Worm (Caenorhabditis elegans) whole organism, young adult: Measurements from ENCODE around the gene nlp-21.

ENCODE experiments used
- C06A6.2 ChIP-seq: fragments of 200-800 bp; sonication (Bioruptor generic); conservative IDR thresholded peaks from 2 replicates; pipeline ENCODE4 v1.3.6; 2022; ENCODE audit warnings: missing genetic modification characterization, missing compliant biosample characterization
- Y67H2A.10 ChIP-seq: fragments of 200-800 bp; sonication (Bioruptor generic); conservative IDR thresholded peaks from 2 replicates; pipeline ENCODE4 v1.3.6; 2022; ENCODE audit warnings: missing genetic modification reagents, missing genetic modification characterization, missing compliant biosample characterization
- ZK185.1 ChIP-seq: sonication (generic microtip); optimal IDR thresholded peaks from 2 replicates; lab custom pipeline; 2016; ENCODE audit warnings: mild to moderate bottlenecking, missing genetic modification characterization, missing compliant biosample characterization; ENCODE audit not compliant: poor library complexity, severe bottlenecking
- ama-1 ChIP-seq, 3 experiments: fragments of 150-350 bp in 1 of 3; sonication (generic microtip) in 2 of 3; optimal IDR thresholded peaks; 2 replicates each; lab custom pipeline; 2014 to 2018; ENCODE audit warnings: missing biosample characterization in 2 of 3, missing genetic modification characterization in 2 of 3, missing genetic modification reagents in 2 of 3
- cebp-1 ChIP-seq, 2 experiments: fragments of 200-800 bp in 1 of 2; sonication (Bioruptor generic) in 1 of 2; sonication (generic microtip) in 1 of 2; IDR thresholded peaks in 1 of 2; optimal IDR thresholded peaks in 1 of 2; 2 replicates each; pipeline versions ENCODE4 v1.3.6 to Lab custom; 2017 to 2022; ENCODE audit warnings: missing compliant biosample characterization in 2 of 2, missing genetic modification characterization in 2 of 2, mild to moderate bottlenecking in 1 of 2, missing genetic modification reagents in 1 of 2, moderate library complexity in 1 of 2
- let-607 ChIP-seq, 2 experiments: fragments of 200-800 bp in 1 of 2; sonication (Bioruptor generic) in 1 of 2; sonication (generic microtip) in 1 of 2; optimal IDR thresholded peaks; 2 replicates each; lab custom pipeline; 2016 to 2018; ENCODE audit warnings: mild to moderate bottlenecking in 2 of 2, missing compliant biosample characterization in 2 of 2, missing genetic modification characterization in 2 of 2, moderate library complexity in 2 of 2, missing genotype in 1 of 2
- madf-3 ChIP-seq: fragments of 200-800 bp; sonication (Bioruptor generic); IDR thresholded peaks from 2 replicates; pipeline ENCODE4 v1.3.6; 2022; ENCODE audit warnings: missing genetic modification reagents, missing genetic modification characterization, missing compliant biosample characterization
- nhr-90 ChIP-seq: sonication (generic microtip); optimal IDR thresholded peaks from 2 replicates; lab custom pipeline; 2016; ENCODE audit warnings: missing genotype, mild to moderate bottlenecking, missing genetic modification characterization, missing compliant biosample characterization
- snpc-1.3 ChIP-seq: sonication (generic microtip); optimal IDR thresholded peaks from 2 replicates; lab custom pipeline; 2017; ENCODE audit warnings: missing genetic modification characterization, mild to moderate bottlenecking, missing compliant biosample characterization, antibody characterized with exemption, moderate library complexity, missing genotype, missing genetic modification reagents; ENCODE audit not compliant: insufficient read depth
- snpc-4 ChIP-seq, 5 experiments: fragments of 150-350 bp in 1 of 5; sonication (generic microtip) in 4 of 5; optimal IDR thresholded peaks; 2 replicates each; lab custom pipeline; 2014 to 2018; ENCODE audit warnings: missing genetic modification characterization in 5 of 5, missing biosample characterization in 3 of 5, antibody characterized with exemption in 2 of 5, mild to moderate bottlenecking in 2 of 5, missing compliant biosample characterization in 2 of 5, missing genotype in 2 of 5, moderate library complexity in 2 of 5, missing genetic modification reagents in 1 of 5
- unc-130 ChIP-seq: sonication (generic microtip); optimal IDR thresholded peaks from 2 replicates; lab custom pipeline; 2016; ENCODE audit warnings: missing genetic modification reagents, missing genetic modification characterization, missing compliant biosample characterization
- ztf-6 ChIP-seq: fragments of 200-800 bp; sonication (Bioruptor generic); IDR thresholded peaks from 2 replicates; pipeline ENCODE4 v1.3.6; 2022; ENCODE audit warnings: missing genetic modification reagents, missing genetic modification characterization, missing compliant biosample characterization

ce11 chrIII:11391601-11392520, 1.2 kb downstream of the nlp-21 start:
- TF ChIP-seq unc-130 (GFP tag; lab: Kevin White, UChicago) (no peak), cebp-1 (GFP tag; IDR thresholded peaks at IDR 0.05; lab: Robert Waterston, UW) (no peak), cebp-1 (tag; optimal IDR thresholded peaks at IDR 0.05; lab: Kevin White, UChicago) (no peak), let-607 (tag; optimal IDR thresholded peaks at IDR 0.05; lab: Kevin White, UChicago) (no peak), snpc-4 (GFP tag; optimal IDR thresholded peaks at IDR 0.05; lab: Kevin White, UChicago) (no peak), snpc-4 (tag; optimal IDR thresholded peaks at IDR 0.05; lab: Kevin White, UChicago) (no peak), Y67H2A.10 (no peak), madf-3 (no peak), nhr-90 (tag; lab: Kevin White, UChicago) (no peak), C06A6.2 (no peak), ztf-6 (GFP tag; lab: Robert Waterston, UW) (no peak), ama-1 (optimal IDR thresholded peaks at IDR 0.05; lab: Kevin White, UChicago) (no peak), ama-1 (GFP tag; optimal IDR thresholded peaks at IDR 0.05; lab: Kevin White, UChicago) (no peak), snpc-1.3 (tag; lab: Kevin White, UChicago) (no peak), ZK185.1 (no peak)
